Fruit fly (Drosophila melanogaster) whole organism, embryonic: ENCODE data around the gene CheA75a.

ENCODE experiments used
- Asciz ChIP-seq: fragments of 200-800 bp; sonication (Bioruptor generic); optimal IDR thresholded peaks from 2 replicates; lab custom pipeline; 2017; ENCODE audit warnings: missing biosample characterization, mild to moderate bottlenecking, missing genetic modification characterization, missing genetic modification reagents
- CG11695 ChIP-seq: fragments of 200-800 bp; sonication (Bioruptor generic); IDR thresholded peaks from 3 replicates; pipeline ENCODE4 v1.3.6; 2022; ENCODE audit warnings: missing biosample characterization, missing genetic modification characterization
- CG12299 ChIP-seq: fragments of 200-800 bp; sonication (Bioruptor generic); optimal IDR thresholded peaks from 2 replicates; lab custom pipeline; 2018; ENCODE audit warnings: missing biosample characterization, mild to moderate bottlenecking, missing genetic modification characterization
- CG12942 ChIP-seq: fragments of 200-800 bp; sonication (Bioruptor generic); optimal IDR thresholded peaks from 3 replicates; lab custom pipeline; 2016; ENCODE audit warnings: missing biosample characterization, missing genetic modification characterization
- CG13287 ChIP-seq: fragments of 200-800 bp; sonication (Bioruptor generic); IDR thresholded peaks from 2 replicates; pipeline ENCODE4 v1.3.6; 2022; ENCODE audit warnings: missing biosample characterization, missing genetic modification characterization; ENCODE audit not compliant: partially characterized antibody
- CG14710 ChIP-seq: fragments of 200-800 bp; sonication (Bioruptor generic); optimal IDR thresholded peaks from 3 replicates; lab custom pipeline; 2019; ENCODE audit warnings: missing biosample characterization, mild to moderate bottlenecking, missing genetic modification characterization, moderate library complexity
- CG14860 ChIP-seq: fragments of 200-800 bp; sonication (Bioruptor generic); IDR thresholded peaks from 3 replicates; pipeline ENCODE4 v1.3.6; 2022; ENCODE audit warnings: missing biosample characterization, missing genetic modification characterization; ENCODE audit not compliant: partially characterized antibody
- CG15696 ChIP-seq: fragments of 200-800 bp; sonication (Bioruptor generic); optimal IDR thresholded peaks from 2 replicates; lab custom pipeline; 2019; ENCODE audit warnings: missing biosample characterization, mild to moderate bottlenecking, missing genetic modification characterization, moderate library complexity
- CG1603 ChIP-seq: fragments of 200-800 bp; sonication (Bioruptor generic); optimal IDR thresholded peaks from 2 replicates; lab custom pipeline; 2019; ENCODE audit warnings: missing biosample characterization, mild to moderate bottlenecking, missing genetic modification characterization, moderate library complexity
- CG16815 ChIP-seq: fragments of 200-800 bp; sonication (Bioruptor generic); optimal IDR thresholded peaks from 3 replicates; lab custom pipeline; 2017; ENCODE audit warnings: missing biosample characterization, mild to moderate bottlenecking, missing genetic modification characterization
- CG17912 ChIP-seq: fragments of 200-800 bp; sonication (Bioruptor generic); optimal IDR thresholded peaks from 2 replicates; lab custom pipeline; 2018; ENCODE audit warnings: missing biosample characterization, mild to moderate bottlenecking, missing genetic modification characterization
- CG18011 ChIP-seq: fragments of 200-800 bp; sonication (Bioruptor generic); optimal IDR thresholded peaks from 2 replicates; lab custom pipeline; 2017; ENCODE audit warnings: missing biosample characterization, missing genetic modification characterization, mild to moderate bottlenecking, moderate library complexity, missing genotype
- CG2199 ChIP-seq: fragments of 200-800 bp; sonication (Bioruptor generic); IDR thresholded peaks from 3 replicates; pipeline ENCODE4 v1.3.6; 2022; ENCODE audit warnings: missing biosample characterization, missing genetic modification characterization
- CG2202 ChIP-seq: fragments of 200-800 bp; sonication (Bioruptor generic); optimal IDR thresholded peaks from 2 replicates; lab custom pipeline; 2018; ENCODE audit warnings: missing biosample characterization, mild to moderate bottlenecking, missing genetic modification characterization
- CG3281 ChIP-seq: fragments of 200-800 bp; sonication (Bioruptor generic); optimal IDR thresholded peaks from 3 replicates; lab custom pipeline; 2017; ENCODE audit warnings: missing biosample characterization, mild to moderate bottlenecking, missing genetic modification characterization
- CG43689 ChIP-seq: fragments of 200-800 bp; sonication (Bioruptor generic); IDR thresholded peaks from 2 replicates; pipeline ENCODE4 v1.3.6; 2022; ENCODE audit warnings: missing biosample characterization, missing genetic modification characterization
- CG7928 ChIP-seq: fragments of 200-800 bp; sonication (Bioruptor generic); optimal IDR thresholded peaks from 2 replicates; lab custom pipeline; 2017; ENCODE audit warnings: missing biosample characterization, mild to moderate bottlenecking, missing genetic modification characterization
- CG8089 ChIP-seq: fragments of 200-800 bp; sonication (Bioruptor generic); optimal IDR thresholded peaks from 3 replicates; lab custom pipeline; 2016; ENCODE audit warnings: missing biosample characterization, missing genetic modification characterization
- CG8388 ChIP-seq: fragments of 200-800 bp; sonication (Bioruptor generic); optimal IDR thresholded peaks from 2 replicates; lab custom pipeline; 2019; ENCODE audit warnings: missing biosample characterization, mild to moderate bottlenecking, missing genetic modification characterization, moderate library complexity
- Chrac-16 ChIP-seq: fragments of 200-800 bp; sonication (Bioruptor generic); optimal IDR thresholded peaks from 3 replicates; lab custom pipeline; 2016; ENCODE audit warnings: missing biosample characterization, missing genetic modification characterization
- CoRest ChIP-seq: fragments of 200-800 bp; sonication (Bioruptor generic); optimal IDR thresholded peaks from 3 replicates; lab custom pipeline; 2018; ENCODE audit warnings: missing biosample characterization, mild to moderate bottlenecking, missing genetic modification characterization, moderate library complexity
- Ets65A ChIP-seq: fragments of 200-800 bp; sonication (Bioruptor generic); peaks from one replicate; lab custom pipeline; 2016; ENCODE audit warnings: missing biosample characterization, missing genetic modification characterization
- HLHmδ ChIP-seq: fragments of 200-800 bp; sonication (Bioruptor generic); optimal IDR thresholded peaks from 2 replicates; lab custom pipeline; 2018; ENCODE audit warnings: missing biosample characterization, mild to moderate bottlenecking, missing genetic modification characterization, moderate library complexity
- MESR4 ChIP-seq: fragments of 200-800 bp; sonication (Bioruptor generic); optimal IDR thresholded peaks from 2 replicates; lab custom pipeline; 2018; ENCODE audit warnings: missing biosample characterization, mild to moderate bottlenecking, missing genetic modification characterization, moderate library complexity
- Mes4 ChIP-seq: fragments of 200-800 bp; sonication (Bioruptor generic); optimal IDR thresholded peaks from 2 replicates; lab custom pipeline; 2016; ENCODE audit warnings: missing biosample characterization, missing genetic modification characterization
- NFAT ChIP-seq: fragments of 200-800 bp; sonication (Bioruptor generic); IDR thresholded peaks from 2 replicates; pipeline ENCODE4 v1.3.6; 2022; ENCODE audit warnings: missing biosample characterization, missing genetic modification characterization
- Opbp ChIP-seq: fragments of 200-800 bp; sonication (Bioruptor generic); IDR thresholded peaks from 3 replicates; pipeline ENCODE4 v1.3.6; 2022; ENCODE audit warnings: missing biosample characterization, missing genetic modification characterization; ENCODE audit not compliant: partially characterized antibody
- Scr ChIP-seq: fragments of 200-800 bp; sonication (Bioruptor generic); IDR thresholded peaks from 2 replicates; pipeline ENCODE4 v1.3.6; 2022; ENCODE audit warnings: missing biosample characterization, missing genetic modification characterization; ENCODE audit not compliant: partially characterized antibody
- Trl ChIP-seq, 3 experiments: fragments of >200 bp in 2 of 3; fragments of 200-800 bp in 1 of 3; sonication (Bioruptor generic) in 1 of 3; optimal IDR thresholded peaks; 2 replicates in 1 of 3; 3 replicates in 2 of 3; lab custom pipeline; 2016 to 2017; ENCODE audit warnings: missing biosample characterization in 1 of 3, missing genetic modification characterization in 1 of 3
- Xbp1 ChIP-seq: fragments of 200-800 bp; sonication (Bioruptor generic); optimal IDR thresholded peaks from 3 replicates; lab custom pipeline; 2016; ENCODE audit warnings: missing biosample characterization, mild to moderate bottlenecking, missing genetic modification characterization
- Xrp1 ChIP-seq: fragments of 200-800 bp; sonication (Bioruptor generic); IDR thresholded peaks from 2 replicates; pipeline ENCODE4 v1.3.6; 2022; ENCODE audit warnings: missing biosample characterization, missing genetic modification characterization
- bsh ChIP-seq, 2 experiments: fragments of 200-800 bp; sonication (Bioruptor generic); optimal IDR thresholded peaks; 2 replicates each; lab custom pipeline; 2017 to 2018; ENCODE audit warnings: mild to moderate bottlenecking in 2 of 2, missing biosample characterization in 2 of 2, missing genetic modification characterization in 2 of 2, moderate library complexity in 1 of 2
- cato ChIP-seq: fragments of 200-800 bp; sonication (Bioruptor generic); optimal IDR thresholded peaks from 2 replicates; lab custom pipeline; 2016; ENCODE audit warnings: missing biosample characterization, missing genetic modification characterization, borderline replicate concordance
- crc ChIP-seq: fragments of 200-800 bp; sonication (Bioruptor generic); optimal IDR thresholded peaks from 2 replicates; lab custom pipeline; 2016; ENCODE audit warnings: missing biosample characterization, missing genetic modification characterization
- dmrt99B ChIP-seq: fragments of 200-800 bp; sonication (Bioruptor generic); optimal IDR thresholded peaks from 2 replicates; lab custom pipeline; 2018; ENCODE audit warnings: missing biosample characterization, mild to moderate bottlenecking, missing genetic modification characterization, moderate library complexity
- dpn ChIP-seq, 2 experiments: fragments of 200-800 bp; sonication (Bioruptor generic); optimal IDR thresholded peaks; 3 replicates each; lab custom pipeline; 2016; ENCODE audit warnings: missing biosample characterization in 2 of 2, missing genetic modification characterization in 2 of 2
- emc ChIP-seq: fragments of 200-800 bp; sonication (Bioruptor generic); optimal IDR thresholded peaks from 2 replicates; lab custom pipeline; 2016; ENCODE audit warnings: missing biosample characterization, missing genetic modification characterization
- fd102C ChIP-seq: fragments of 200-800 bp; sonication (Bioruptor generic); optimal IDR thresholded peaks from 2 replicates; lab custom pipeline; 2018; ENCODE audit warnings: missing biosample characterization, mild to moderate bottlenecking, missing genetic modification characterization, moderate library complexity
- grn ChIP-seq: fragments of 200-800 bp; sonication (Bioruptor generic); optimal IDR thresholded peaks from 3 replicates; lab custom pipeline; 2017; ENCODE audit warnings: missing biosample characterization, missing genetic modification characterization
- h ChIP-seq: fragments of >200 bp; optimal IDR thresholded peaks from 2 replicates; lab custom pipeline; 2017
- hb ChIP-seq: fragments of 200-800 bp; sonication (Bioruptor generic); IDR thresholded peaks from 3 replicates; pipeline ENCODE4 v1.3.6; 2022; ENCODE audit warnings: missing biosample characterization, missing genetic modification characterization; ENCODE audit not compliant: partially characterized antibody
- pros ChIP-seq: fragments of 200-800 bp; sonication (Bioruptor generic); optimal IDR thresholded peaks from 3 replicates; lab custom pipeline; 2019; ENCODE audit warnings: missing biosample characterization, mild to moderate bottlenecking, missing genetic modification characterization, moderate library complexity
- sens ChIP-seq: fragments of 200-800 bp; sonication (Bioruptor generic); peaks from one replicate; lab custom pipeline; 2016; ENCODE audit warnings: missing biosample characterization, missing genetic modification characterization
- tap ChIP-seq: fragments of 200-800 bp; optimal IDR thresholded peaks from 3 replicates; lab custom pipeline; 2019; ENCODE audit warnings: missing biosample characterization, mild to moderate bottlenecking, missing genetic modification characterization, moderate library complexity
- zf30C ChIP-seq: fragments of 200-800 bp; sonication (Bioruptor generic); optimal IDR thresholded peaks from 3 replicates; lab custom pipeline; 2018; ENCODE audit warnings: missing biosample characterization, mild to moderate bottlenecking, missing genetic modification characterization

Gene CheA75a

DNA sequence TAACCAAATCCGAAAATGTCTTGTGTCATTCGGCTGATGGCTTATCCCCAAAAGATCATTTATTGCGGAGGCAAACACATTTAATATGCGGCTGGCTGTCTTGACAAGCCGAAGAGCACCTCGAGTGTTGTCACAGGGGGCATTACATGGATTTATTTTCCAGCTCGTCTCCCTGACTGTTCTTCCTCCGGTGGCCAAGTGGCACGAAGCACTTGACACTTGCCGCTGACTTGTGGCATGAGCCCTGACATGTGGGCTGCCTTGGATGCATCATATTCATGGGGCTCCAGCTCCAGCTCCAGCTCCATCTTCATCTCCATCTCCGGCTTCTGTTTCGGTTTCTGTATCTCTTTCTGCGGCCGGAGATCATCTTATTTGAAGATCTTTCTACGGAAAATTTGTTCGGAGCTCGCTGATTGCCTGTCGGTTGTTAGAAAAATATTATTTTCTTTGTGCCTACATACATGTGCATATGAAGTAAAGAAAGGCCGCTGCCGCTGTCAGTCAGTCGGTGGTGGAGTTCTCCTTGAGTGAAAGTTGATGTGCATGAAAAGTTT lies 16.3 kb downstream of the CheA75a start:
- TF ChIP-seq sens (peak; percentile 42), Ets65A (peak; percentile 54), h (lab: Kevin White, UChicago) (no peak), MESR4 (GFP tag; lab: Kevin White, UChicago) (no peak), HLHmδ (GFP tag; lab: Kevin White, UChicago) (peak; percentile 97), Trl (optimal IDR thresholded peaks at IDR 0.05; lab: Kevin White, UChicago) (no peak), Trl (GFP tag; optimal IDR thresholded peaks at IDR 0.05; lab: Kevin White, UChicago) (no peak), CG18011 (no peak), grn (GFP tag; lab: Kevin White, UChicago) (peak; percentile 41), CG43689 (GFP tag; lab: Robert Waterston, UW) (no peak), CG2199 (GFP tag; lab: Robert Waterston, UW) (peak; percentile 80; the same call in 2 of the 3 replicates), pros (GFP tag; lab: Kevin White, UChicago) (peak; percentile 45)

- TF ChIP-seq CG11695 (GFP tag; lab: Robert Waterston, UW) (0 out of 3 replicates have a peak, but pooled peaks have one; percentile 52), CG15696 (tag; lab: Kevin White, UChicago) (peak; percentile 38), sens (peak; percentile 33), CG8388 (GFP tag; lab: Kevin White, UChicago) (peak; percentile 11), CG14860 (GFP tag; lab: Robert Waterston, UW) (no peak)
Observed at dm6 chr3L:18270895-18271294, 19.0 kb downstream of the CheA75a start.

dm6 chr3L:18272321-18273054 lies 20.6 kb downstream of the CheA75a start:
- TF ChIP-seq CG12299 (no peak), emc (GFP tag; lab: Kevin White, UChicago) (no peak), Opbp (no peak), Chrac-16 (GFP tag; lab: Kevin White, UChicago) (no peak), dmrt99B (tag; lab: Kevin White, UChicago) (peak; percentile 71), NFAT (GFP tag; lab: Robert Waterston, UW) (no peak), zf30C (GFP tag; lab: Kevin White, UChicago) (no peak), CG13287 (GFP tag; lab: Robert Waterston, UW) (no peak), CG8089 (no peak), Mes4 (no peak), crc (GFP tag; lab: Kevin White, UChicago) (no peak), CG3281 (GFP tag; lab: Kevin White, UChicago) (peak; percentile 29), CG17912 (GFP tag; lab: Kevin White, UChicago) (no peak), Asciz (GFP tag; lab: Kevin White, UChicago) (peak; percentile 60), cato (GFP tag; lab: Kevin White, UChicago) (no peak), CG2202 (no peak), CG14710 (peak; percentile 66), tap (tag; lab: Kevin White, UChicago) (peak; percentile 16), CG16815 (GFP tag; lab: Kevin White, UChicago) (no peak), CG1603 (tag; lab: Kevin White, UChicago) (peak; percentile 28), Xrp1 (GFP tag; lab: Robert Waterston, UW) (peak; percentile 77), dpn (GFP tag; optimal IDR thresholded peaks at IDR 0.05; lab: Kevin White, UChicago) (no peak), CoRest (tag; lab: Kevin White, UChicago) (peak; percentile 26), CG7928 (GFP tag; lab: Kevin White, UChicago) (no peak), hb (no peak), fd102C (GFP tag; lab: Kevin White, UChicago) (no peak), Scr (GFP tag; lab: Robert Waterston, UW) (no peak), CG12942 (GFP tag; lab: Kevin White, UChicago) (no peak), bsh (GFP tag; optimal IDR thresholded peaks at IDR 0.05; lab: Kevin White, UChicago) (peak in 1 of 2 experiments; percentile 31), Xbp1 (GFP tag; lab: Kevin White, UChicago) (peak; percentile 30)
